Worm (Caenorhabditis elegans) whole organism, L4 larva: ENCODE measurements around the gene C39E9.12.

Experiments used
- hif-1 ChIP-seq, 2 experiments: sonication (generic microtip); optimal IDR thresholded peaks; 2 replicates each; lab custom pipeline; 2016 to 2017; ENCODE audit warnings: missing compliant biosample characterization in 2 of 2, missing genetic modification characterization in 2 of 2, missing genetic modification reagents in 2 of 2, missing genotype in 2 of 2, mild to moderate bottlenecking in 1 of 2
- lin-13 ChIP-seq: fragments of 150-350 bp; optimal IDR thresholded peaks from 2 replicates; lab custom pipeline; 2014; ENCODE audit warnings: missing biosample characterization, missing genetic modification reagents, missing genetic modification characterization
- lir-3 ChIP-seq: sonication (generic microtip); optimal IDR thresholded peaks from 2 replicates; lab custom pipeline; 2016; ENCODE audit warnings: mild to moderate bottlenecking, missing genetic modification characterization, missing compliant biosample characterization
- mes-2 ChIP-seq: sonication (generic microtip); optimal IDR thresholded peaks from 2 replicates; lab custom pipeline; 2016; ENCODE audit warnings: missing genotype, mild to moderate bottlenecking, missing genetic modification characterization, missing compliant biosample characterization; ENCODE audit not compliant: poor library complexity, severe bottlenecking
- nhr-77 ChIP-seq: fragments of 150-350 bp; optimal IDR thresholded peaks from 2 replicates; lab custom pipeline; 2014; ENCODE audit warnings: missing biosample characterization, missing genetic modification characterization
- unc-39 ChIP-seq: sonication (generic microtip); optimal IDR thresholded peaks from 2 replicates; lab custom pipeline; 2017; ENCODE audit warnings: missing biosample characterization, missing genetic modification characterization

DNA sequence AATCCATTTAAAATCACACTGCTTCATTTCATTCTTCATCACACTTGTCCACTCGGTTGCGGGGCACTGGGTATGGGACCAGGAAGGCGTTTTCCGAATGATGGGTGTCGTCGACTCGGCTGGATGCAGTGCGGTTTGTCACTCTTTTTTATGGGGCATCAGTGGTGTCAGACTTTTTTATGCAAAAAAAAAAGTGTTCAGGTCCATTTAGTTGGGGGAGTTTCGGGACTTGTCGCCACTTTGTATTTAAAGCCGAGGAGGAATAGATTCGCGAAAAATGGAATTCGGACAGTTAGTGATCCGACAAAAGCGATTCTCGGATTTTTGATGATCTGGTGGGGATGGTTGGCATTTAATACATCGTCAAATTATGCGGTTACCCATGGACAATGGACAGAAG lies 48.8 kb upstream of the C39E9.12 start:
- TF ChIP-seq hif-1 (tag; optimal IDR thresholded peaks at IDR 0.05; lab: Kevin White, UChicago) (no peak), mes-2 (tag; lab: Kevin White, UChicago) (no peak), lir-3 (no peak), unc-39 (tag; lab: Kevin White, UChicago) (no peak), nhr-77 (tag; lab: Kevin White, UChicago) (no peak), lin-13 (GFP tag; lab: Kevin White, UChicago) (no peak)
